Fruit fly (Drosophila melanogaster): ENCODE measurements around the gene Klp98A.

DNA sequence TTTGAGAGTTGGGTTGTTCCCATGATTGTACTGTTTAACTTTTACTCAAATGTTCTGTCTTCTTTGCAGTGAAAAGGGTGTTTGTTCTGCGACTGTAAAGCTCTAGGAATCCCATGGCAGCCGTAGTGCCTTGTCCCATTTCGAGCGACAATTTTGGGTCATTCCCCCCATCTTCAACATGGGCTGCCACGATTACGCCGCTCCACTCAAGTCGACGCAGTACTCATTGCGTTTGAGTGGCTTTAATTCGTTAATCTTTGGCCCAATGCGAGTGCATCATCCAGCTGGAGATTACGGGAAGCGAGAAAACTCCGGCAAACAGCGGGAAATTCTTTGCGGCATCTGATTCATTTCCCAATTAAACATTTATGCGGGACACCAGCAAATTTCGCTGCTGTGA lies 2.5 kb downstream of the Klp98A start:
- no peak for TF ChIP-seq ttk (optimal IDR thresholded peaks at IDR 0.05)
- TF ChIP-seq Myc (optimal IDR thresholded peaks at IDR 0.05): no peak
- no peak for TF ChIP-seq psq (optimal IDR thresholded peaks at IDR 0.05)
- no peak for TF ChIP-seq h (optimal IDR thresholded peaks at IDR 0.05)
- no peak for TF ChIP-seq insv (optimal IDR thresholded peaks at IDR 0.05)
